Fruit fly (Drosophila melanogaster): Measurements from ENCODE around the gene CG31106.

CG31106 gene

DNA sequence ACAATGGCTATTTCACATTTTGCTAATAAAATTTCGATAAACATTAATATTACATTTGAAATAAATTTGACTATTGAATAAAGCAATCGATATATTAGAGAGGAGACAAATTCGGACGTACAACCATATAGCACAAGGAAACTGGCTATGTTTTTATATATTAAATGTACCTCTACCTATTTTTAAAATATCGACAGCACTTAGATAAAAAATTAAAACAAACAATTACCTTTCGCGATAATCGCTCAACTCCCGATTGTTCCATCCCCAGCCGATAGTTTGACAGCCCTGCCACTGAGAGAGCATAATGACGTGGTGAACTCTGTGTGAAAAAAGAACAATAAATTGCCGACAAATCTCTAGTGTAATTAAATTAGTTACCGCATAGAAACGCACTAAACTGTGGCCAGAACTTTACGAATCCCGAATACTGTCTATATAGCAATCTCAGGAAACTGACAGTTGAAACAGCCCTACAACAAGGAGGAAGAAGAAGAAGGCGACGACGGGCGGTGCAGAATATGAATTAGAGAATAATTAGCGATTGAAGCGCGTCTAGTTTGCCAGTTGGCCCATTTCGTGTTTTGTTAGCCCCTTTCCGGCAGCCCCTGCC lies 42.6 kb downstream of the CG31106 start, which contains the start of gene CG11857 (continued):
- TF ChIP-seq CG1233 (GFP tag; optimal IDR thresholded peaks at IDR 0.05) (peak; percentile 98), CG10366 (GFP tag; IDR thresholded peaks at IDR 0.05) (peak; percentile 99), CG11695 (GFP tag; IDR thresholded peaks at IDR 0.05) (peak; percentile 96), CG34422 (GFP tag; IDR thresholded peaks at IDR 0.05) (peak; percentile 100), Dek (tag; optimal IDR thresholded peaks at IDR 0.05) (peak; percentile 98), vvl (GFP tag; IDR thresholded peaks at IDR 0.05) (peak; percentile 99), CG2129 (GFP tag; IDR thresholded peaks at IDR 0.05; ENCODE audit: partially characterized antibody) (peak; percentile 100), Dp (GFP tag; optimal IDR thresholded peaks at IDR 0.05) (peak; percentile 65), sna (GFP tag; IDR thresholded peaks at IDR 0.05; ENCODE audit: partially characterized antibody) (peak; percentile 100), Optix (GFP tag; IDR thresholded peaks at IDR 0.05) (peak; percentile 99), Fer2 (tag; optimal IDR thresholded peaks at IDR 0.05) (peak; percentile 97), Opbp (GFP tag; IDR thresholded peaks at IDR 0.05; ENCODE audit: partially characterized antibody) (peak; percentile 99), CG10979 (tag; optimal IDR thresholded peaks at IDR 0.05) (peak; percentile 95), CG12236 (GFP tag; optimal IDR thresholded peaks at IDR 0.05) (peak; percentile 94), CG16813 (GFP tag; IDR thresholded peaks at IDR 0.05; ENCODE audit: partially characterized antibody) (peak; percentile 100), CG13296 (GFP tag; optimal IDR thresholded peaks at IDR 0.05) (peak; percentile 93), Hsf (GFP tag; optimal IDR thresholded peaks at IDR 0.05) (peak; percentile 99), Abd-B (GFP tag; optimal IDR thresholded peaks at IDR 0.05) (peak; percentile 99), CG14014 (GFP tag; IDR thresholded peaks at IDR 0.05) (peak; percentile 99), Vsx1 (GFP tag; optimal IDR thresholded peaks at IDR 0.05) (peak; percentile 88), CG17328 (GFP tag; IDR thresholded peaks at IDR 0.05) (peak; percentile 99), nerfin-2 (GFP tag; IDR thresholded peaks at IDR 0.05; ENCODE audit: partially characterized antibody) (peak; percentile 99), Aef1 (GFP tag; IDR thresholded peaks at IDR 0.05) (peak; percentile 99), ftz-f1 (GFP tag; optimal IDR thresholded peaks at IDR 0.05) (peak; percentile 91), shn (GFP tag; optimal IDR thresholded peaks at IDR 0.05) (peak; percentile 97), Blimp-1 (GFP tag; optimal IDR thresholded peaks at IDR 0.05) (peak; percentile 95), Asciz (GFP tag; optimal IDR thresholded peaks at IDR 0.05) (peak; percentile 92), ham (GFP tag; IDR thresholded peaks at IDR 0.05) (peak; percentile 96), CG7372 (GFP tag; IDR thresholded peaks at IDR 0.05) (peak; percentile 99), CG5245 (GFP tag; optimal IDR thresholded peaks at IDR 0.05) (peak; percentile 98), CG10431 (GFP tag; optimal IDR thresholded peaks at IDR 0.05) (peak; percentile 82), wek (GFP tag; optimal IDR thresholded peaks at IDR 0.05) (peak; percentile 79), cas (GFP tag; IDR thresholded peaks at IDR 0.05) (peak; percentile 98), E2f1 (GFP tag; IDR thresholded peaks at IDR 0.05) (peak; percentile 99), Gsc (GFP tag; IDR thresholded peaks at IDR 0.05) (peak; percentile 96), CG7987 (GFP tag; optimal IDR thresholded peaks at IDR 0.05) (peak; percentile 95), nau (GFP tag; optimal IDR thresholded peaks at IDR 0.05) (no peak), CG12219 (GFP tag; optimal IDR thresholded peaks at IDR 0.05) (peak; percentile 92), bigmax (GFP tag; optimal IDR thresholded peaks at IDR 0.05) (peak; percentile 60), CG1832 (GFP tag; optimal IDR thresholded peaks at IDR 0.05) (no peak), CG6175 (GFP tag; IDR thresholded peaks at IDR 0.05) (peak; percentile 98), Fer1 (GFP tag; optimal IDR thresholded peaks at IDR 0.05) (peak; percentile 94), Dip2 (GFP tag; IDR thresholded peaks at IDR 0.05) (peak; percentile 80), slp2 (GFP tag; optimal IDR thresholded peaks at IDR 0.05) (peak; percentile 96), ab (GFP tag; optimal IDR thresholded peaks at IDR 0.05) (peak; percentile 91), ase (GFP tag; IDR thresholded peaks at IDR 0.05) (peak; percentile 99), CG14050 (GFP tag; IDR thresholded peaks at IDR 0.05) (peak; percentile 98), disco-r (GFP tag; optimal IDR thresholded peaks at IDR 0.05) (peak; percentile 93), chn (GFP tag; optimal IDR thresholded peaks at IDR 0.05) (peak; percentile 98), CG30403 (GFP tag; optimal IDR thresholded peaks at IDR 0.05) (peak; percentile 99)

All from whole organism, embryonic.